Worm (Caenorhabditis elegans): Measurements from ENCODE around the gene gei-13.
"Not testable (repeated sequence)": the region's sequence is repeated elsewhere in the genome, so short reads cannot be mapped to it uniquely, and the experiment has no call there.

gei-13 gene

DNA sequence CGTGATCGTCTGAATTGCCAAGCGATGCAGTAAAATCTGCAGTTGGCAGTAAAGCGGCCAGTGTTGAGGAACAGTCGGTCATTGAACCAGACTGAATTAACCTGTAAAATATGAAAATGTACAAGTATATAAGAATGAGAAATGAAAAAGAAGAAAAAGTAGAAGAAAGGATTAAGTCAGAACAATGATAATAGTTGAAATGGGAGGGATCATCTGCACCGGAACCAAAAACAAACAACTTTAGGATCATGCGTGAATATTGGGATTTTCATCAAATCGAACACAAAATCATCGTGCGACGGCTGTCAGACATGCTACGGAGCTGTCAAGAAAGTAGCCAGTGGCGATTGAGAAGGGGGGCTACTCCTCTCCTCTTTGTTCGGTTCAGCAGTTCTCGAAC is at the start of gene gei-13:
Gene gei-13 (minus strand): TSS at position 101 of the 400 bp plus-strand sequence.
- TF ChIP-seq unc-62 (GFP tag; optimal IDR thresholded peaks at IDR 0.05) = no peak

DNA sequence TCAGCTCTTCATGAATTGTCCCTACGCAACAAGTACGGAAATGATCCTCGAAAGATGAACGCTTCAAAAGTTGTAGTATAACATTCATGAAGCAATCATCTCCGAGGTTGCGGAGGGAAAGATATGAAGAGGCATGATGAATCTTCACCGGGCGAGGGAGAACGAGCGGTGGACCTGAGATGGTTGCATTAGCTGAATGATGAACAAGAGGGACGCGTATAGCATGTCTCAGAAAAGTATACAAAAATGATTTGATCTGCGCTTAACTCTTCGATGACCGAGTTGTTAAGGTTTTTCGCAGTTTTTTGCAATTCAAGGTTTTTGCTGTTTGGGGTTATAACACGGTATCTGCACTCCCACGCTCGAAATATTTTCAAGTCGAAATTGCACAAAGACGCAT is 49.0 kb upstream of the gei-13 start, which contains the start of gene C07A9.10:
Gene C07A9.10 (minus strand): TSS at position 101 of the 400 bp plus-strand sequence.
- no peak for TF ChIP-seq unc-62 (GFP tag; optimal IDR thresholded peaks at IDR 0.05)

DNA sequence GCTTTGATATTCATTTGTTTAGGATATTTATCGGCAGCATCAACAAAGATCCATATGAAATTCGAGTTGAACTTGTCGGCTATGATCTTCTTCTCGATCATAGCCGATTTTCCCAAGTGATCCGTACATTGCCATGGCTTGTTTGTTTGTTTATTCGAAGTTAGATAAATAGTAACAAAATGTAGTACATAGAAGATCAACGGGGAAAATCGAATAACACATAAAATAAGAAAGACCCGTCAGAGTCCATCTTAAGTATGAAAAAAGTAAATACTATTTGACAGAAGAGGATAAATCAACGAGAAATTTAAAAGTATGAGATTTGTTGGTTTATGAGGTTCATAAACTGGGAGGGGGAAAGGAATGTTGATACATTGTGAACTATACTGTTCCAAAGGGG is 45.8 kb upstream of the gei-13 start, which contains the start of gene C07A9.5:
Gene C07A9.5 (minus strand): TSS at position 101 of the 400 bp plus-strand sequence.
- TF ChIP-seq unc-62 (GFP tag; optimal IDR thresholded peaks at IDR 0.05) = not testable (repeated sequence)

DNA sequence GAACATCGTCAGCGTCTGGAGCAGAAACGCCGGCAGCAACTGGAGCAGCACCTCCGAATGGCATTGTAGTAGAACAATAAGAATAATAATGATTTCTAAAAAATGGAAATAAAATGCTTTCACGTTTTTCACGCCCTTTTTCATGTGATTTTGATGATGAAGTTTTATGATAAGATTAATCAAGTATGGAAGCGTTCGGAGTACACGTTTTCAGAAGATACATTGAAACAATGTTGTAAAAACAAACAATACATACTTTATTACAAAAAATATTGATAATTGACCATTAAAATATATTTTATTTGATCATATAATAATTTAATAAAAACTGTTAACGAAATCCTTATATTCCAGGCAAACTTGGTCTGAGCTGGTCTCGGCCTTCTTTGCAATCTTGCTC is 44.3 kb upstream of the gei-13 start, which contains the start of gene C07A9.13:
Gene C07A9.13 (minus strand): TSS at position 101 of the 400 bp plus-strand sequence.
- TF ChIP-seq unc-62 (GFP tag; optimal IDR thresholded peaks at IDR 0.05) = not testable (repeated sequence)

DNA sequence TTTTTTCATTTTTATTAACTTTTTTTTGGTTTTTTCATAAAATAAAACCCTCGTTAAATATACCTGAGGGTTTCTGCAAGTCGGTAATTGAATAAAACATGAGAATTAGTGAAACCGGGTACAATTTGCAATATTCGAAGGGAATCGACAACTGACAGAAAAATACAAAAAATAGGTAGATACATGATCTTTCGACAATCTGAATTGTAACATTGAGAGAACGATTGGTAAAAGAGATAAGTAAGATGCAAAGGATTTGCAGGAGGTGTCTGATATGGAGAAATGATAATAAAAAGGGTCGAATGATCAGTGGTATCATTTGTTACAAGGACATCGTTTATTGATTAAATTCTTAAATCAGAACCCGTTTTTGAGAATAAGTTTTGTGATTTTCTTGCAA is 41.9 kb upstream of the gei-13 start, which contains the start of gene ugt-60:
Gene ugt-60 (minus strand): TSS at position 233 of the 400 bp plus-strand sequence.
- TF ChIP-seq unc-62 (GFP tag; optimal IDR thresholded peaks at IDR 0.05) = no peak

DNA sequence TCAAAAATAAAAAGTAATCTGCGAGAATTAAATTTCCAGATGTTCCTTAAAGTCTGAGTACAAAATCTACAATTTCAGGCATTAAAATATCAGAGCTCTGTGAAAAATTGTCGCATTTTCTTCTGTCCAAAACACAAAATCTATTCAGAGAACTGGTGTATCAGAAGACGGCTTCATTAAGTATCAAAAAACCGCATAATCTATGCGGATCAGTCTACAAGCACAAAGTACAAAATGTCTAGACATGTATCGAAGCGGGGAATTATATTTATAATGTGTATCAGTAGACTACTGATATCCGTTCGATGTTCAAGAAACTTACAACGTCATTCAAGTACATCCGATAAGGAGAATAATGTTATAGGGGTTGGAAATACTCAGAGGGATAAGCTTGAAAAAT is 32.6 kb upstream of the gei-13 start:
- no peak for TF ChIP-seq unc-62 (GFP tag; optimal IDR thresholded peaks at IDR 0.05)

DNA sequence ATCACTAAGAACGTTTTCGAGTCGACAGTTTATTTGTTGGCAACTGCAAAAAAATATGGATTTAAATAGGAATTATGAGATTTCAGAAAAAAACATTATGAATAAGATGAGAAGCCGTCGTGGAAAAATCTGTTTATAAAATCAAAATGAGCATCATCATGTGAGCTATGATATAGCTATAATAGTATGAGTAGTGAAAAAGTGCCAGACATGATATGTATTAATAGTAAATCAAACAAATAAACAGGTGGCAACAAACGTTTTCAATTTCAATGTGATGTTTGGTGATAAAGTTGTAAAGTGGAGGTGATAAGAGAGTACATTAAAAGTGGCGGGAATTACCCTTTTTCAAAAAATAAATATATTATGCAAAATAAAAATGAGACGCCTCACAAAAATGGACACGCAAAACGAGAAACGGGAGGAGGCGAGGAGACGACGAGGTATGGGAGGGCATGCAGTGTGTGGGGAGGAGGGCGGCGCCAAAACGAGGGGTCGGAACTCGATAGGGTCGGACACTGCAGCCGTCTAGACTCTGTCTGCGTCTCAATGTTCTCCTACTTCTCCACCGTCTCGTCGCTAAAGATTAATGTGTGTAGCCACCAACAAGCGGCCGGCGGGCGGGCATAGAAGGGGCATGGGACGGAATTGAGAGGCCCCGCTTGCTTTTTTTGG is 30.8 kb upstream of the gei-13 start, which contains the start of gene C07A9.9:
Gene C07A9.9 (minus strand): TSS at position 51 of the 675 bp plus-strand sequence.
- TF ChIP-seq unc-62 (GFP tag; optimal IDR thresholded peaks at IDR 0.05) = no peak

DNA sequence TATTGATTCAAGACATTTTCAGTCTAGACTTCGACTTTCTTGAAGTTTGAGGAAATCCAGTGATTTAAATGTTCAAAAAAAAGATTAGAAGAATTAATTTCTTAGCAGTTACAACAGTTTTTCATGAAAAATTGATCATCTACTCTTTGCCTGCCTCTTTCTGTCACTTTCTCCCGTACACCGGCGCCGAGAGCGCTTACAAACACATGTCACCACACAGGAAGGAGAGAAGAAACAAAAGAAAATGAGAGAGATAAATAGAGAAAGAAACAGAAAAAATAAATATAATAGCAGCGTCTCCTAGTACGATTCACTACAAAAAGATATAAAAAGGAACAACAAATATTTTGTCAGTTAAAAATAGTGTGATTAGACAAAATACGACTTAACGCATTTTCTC is 29.8 kb upstream of the gei-13 start:
- no peak for TF ChIP-seq unc-62 (GFP tag; optimal IDR thresholded peaks at IDR 0.05)

DNA sequence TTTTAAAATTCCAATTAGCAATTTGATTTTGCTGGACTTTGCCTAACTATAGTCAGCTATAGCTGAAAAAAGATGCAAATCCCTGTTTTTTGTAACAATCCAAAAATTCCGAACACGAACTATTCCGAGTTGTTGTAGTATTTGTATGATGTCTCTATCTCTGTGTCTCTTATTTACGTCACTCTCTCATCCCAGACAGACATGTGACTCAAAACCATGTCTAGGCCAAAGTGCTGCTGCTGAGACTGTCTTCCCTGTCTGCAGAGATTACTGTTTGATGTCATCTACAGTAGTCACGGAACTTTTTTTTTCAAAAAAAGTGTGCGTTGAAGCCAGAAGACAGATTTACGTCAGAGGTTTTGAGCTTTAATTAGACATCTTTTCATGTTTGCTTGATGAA is 29.3 kb upstream of the gei-13 start:
- TF ChIP-seq unc-62 (GFP tag; optimal IDR thresholded peaks at IDR 0.05) = no peak

DNA sequence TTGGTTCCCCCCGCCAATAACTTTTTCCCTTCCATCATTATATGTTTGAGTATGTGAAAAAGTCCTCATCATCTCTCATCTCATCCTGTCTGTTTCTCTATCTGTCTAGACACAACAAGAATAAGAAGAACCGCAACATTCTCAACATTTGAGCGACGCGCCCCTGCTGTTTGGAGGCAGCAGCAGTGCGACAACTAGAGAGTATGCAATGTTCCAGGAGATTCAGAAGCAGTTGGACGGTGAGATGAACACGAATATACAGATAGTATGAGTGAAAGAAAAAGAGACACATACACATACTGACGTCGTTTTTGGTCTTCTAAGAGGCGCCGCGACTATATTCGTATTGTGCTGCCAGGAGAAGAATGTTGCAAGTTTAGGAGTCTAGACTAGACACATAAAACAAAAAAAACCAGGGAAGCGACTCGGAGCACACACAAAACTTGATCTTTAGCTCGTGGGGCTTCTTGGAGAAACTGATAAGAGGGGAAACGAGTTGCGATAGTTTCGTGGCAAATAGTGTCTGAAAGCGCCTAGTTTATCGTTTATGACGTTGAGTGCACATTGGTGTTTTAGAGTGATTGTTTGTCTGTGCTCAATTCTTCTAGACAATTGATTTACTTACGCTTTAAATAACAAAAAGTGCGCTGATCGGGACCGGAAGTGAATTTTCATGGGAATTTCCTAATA is 28.7 kb upstream of the gei-13 start:
- no peak for TF ChIP-seq unc-62 (GFP tag; optimal IDR thresholded peaks at IDR 0.05)

DNA sequence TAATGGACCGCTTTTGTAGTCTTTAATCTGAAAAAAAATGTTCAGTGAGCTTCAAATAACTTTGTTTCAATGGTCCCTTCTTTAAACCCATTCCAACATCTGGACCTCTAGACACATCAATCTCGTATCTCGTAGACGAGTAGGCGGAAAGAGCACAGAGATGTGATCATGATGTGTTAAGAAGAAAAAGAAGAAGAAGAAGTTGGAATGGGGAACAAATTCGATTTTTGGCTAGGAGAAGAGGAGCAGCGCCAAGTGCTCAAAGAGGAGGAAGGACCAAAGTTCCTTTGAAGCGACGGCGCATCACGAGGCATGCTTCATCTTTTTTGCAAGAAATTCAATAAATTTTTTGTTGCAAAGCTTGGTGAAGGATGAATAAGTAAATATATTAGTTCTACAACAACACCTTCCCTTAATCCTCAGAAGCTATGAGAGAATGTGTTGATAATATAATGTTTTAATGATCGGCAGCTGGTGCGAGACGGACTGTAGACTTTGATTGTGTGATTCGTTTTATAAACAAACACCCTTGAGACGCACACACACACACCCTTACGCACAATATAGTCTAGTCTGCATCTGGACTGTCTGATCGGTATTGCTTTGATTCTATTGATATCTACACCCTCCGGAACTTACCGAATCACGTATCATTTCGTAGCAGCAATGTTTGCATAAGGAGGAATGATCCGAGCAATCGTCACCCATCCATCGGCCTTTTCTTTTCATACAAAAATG is 27.7 kb upstream of the gei-13 start:
- no peak for TF ChIP-seq unc-62 (GFP tag; optimal IDR thresholded peaks at IDR 0.05)

DNA sequence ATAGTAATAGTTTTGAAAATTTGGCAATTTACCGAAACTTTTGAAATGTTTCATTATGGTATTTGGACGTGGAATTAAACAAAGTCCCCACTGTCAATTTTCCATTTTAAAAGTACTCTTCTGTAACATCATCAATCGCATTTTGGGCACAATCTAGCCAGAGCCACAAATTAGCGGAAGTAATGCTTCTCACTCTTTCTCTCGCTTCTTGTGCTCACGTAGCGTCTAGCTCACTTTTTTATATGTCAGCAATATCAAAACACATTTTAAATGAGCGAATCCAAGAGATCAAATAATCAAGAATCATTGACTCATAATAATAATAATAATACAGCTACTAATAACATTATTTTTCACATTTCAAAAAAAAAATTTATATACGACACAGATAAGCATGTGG is 27.0 kb upstream of the gei-13 start:
- TF ChIP-seq unc-62 (GFP tag; optimal IDR thresholded peaks at IDR 0.05) = no peak

DNA sequence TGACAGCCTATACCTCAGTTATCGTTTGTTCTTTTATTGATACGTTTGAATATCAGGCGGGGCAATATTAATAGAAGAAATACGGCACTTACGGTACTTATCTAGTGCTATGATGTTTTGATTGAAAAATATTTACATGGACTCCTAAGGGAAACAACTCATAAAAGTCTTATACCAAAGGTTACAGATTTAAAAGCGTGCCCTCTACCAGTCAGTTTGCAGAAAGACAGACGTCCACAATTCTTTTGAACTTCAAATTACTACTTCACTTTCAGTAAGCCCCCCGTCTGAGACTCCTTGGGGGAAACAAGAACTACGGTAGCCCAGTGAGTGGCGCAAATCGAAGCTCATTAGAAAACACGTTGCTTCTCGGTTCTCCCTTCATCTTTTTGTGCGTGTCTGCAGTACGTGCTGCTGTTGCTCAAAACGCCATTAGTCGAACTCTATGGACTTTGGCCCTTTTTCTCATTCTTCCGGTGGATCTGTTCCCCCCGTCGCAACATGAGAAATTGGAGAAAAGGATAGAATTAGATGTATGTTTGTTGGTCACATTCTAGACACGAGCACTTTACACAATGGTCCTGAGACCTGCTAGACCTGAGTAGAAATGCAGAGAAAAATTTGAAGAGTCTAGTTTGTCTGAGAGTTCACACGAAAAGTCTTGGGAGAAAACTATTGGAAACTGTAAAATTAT is 25.5 kb upstream of the gei-13 start:
- no peak for TF ChIP-seq unc-62 (GFP tag; optimal IDR thresholded peaks at IDR 0.05)

DNA sequence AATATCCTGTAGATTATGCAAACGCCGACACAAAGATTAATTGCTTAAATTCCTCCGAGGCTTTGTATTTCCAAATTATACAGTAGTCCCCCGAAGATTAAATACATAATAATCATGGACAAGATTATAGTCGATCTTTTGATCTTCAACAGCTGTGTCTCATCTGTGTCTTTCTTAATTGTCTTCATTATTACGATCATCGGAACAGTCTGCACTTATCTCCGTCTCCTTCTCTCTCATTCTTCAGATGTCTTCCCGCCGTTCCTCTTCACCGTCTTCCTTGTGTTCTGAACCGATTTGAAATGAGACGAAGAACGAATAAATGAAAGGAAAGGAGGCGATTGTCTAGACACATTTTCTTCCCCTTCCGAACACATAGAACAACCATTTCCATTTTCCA is 24.2 kb upstream of the gei-13 start:
- TF ChIP-seq unc-62 (GFP tag; optimal IDR thresholded peaks at IDR 0.05) = no peak

DNA sequence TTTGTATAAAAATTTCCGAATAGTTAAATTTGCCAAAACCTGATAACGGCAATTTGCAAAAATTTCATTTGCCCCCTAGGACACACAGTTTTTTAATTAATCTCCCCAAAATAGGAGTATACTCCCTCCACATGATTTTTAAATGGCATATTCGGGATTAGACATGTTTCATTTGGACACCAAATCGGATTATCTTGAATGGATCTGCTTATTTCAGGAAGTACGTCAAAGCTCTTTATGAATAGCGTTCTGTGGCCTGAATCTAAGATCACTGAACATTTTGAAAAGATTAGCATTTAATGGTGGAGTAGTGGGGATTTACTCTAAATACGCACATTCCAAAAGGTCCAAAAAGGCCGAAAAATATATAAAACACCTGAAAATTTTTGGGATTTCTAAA is 21.7 kb upstream of the gei-13 start:
- TF ChIP-seq unc-62 (GFP tag; optimal IDR thresholded peaks at IDR 0.05) = no peak

DNA sequence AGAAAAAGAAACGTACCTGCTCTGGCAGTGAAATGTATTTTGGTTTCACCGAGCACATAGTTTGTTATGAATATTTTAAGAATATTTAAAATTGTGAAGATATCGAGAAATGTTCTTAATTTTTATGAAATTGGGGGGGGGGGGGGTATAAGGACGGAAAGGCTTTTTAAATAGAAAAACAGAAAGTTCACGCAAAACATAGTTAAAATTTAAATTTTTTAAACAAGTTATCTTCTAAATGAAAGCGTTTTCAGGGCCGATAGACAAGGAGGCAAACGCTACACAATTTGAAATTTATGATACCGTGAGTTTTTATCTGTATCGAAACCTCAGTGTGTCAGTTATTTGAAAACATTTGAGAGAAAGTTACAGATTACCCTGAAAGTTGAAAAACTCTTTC is 18.9 kb upstream of the gei-13 start, which contains the start of gene C15H7.4:
Gene C15H7.4 (minus strand): TSS at position 101 of the 400 bp plus-strand sequence.
- TF ChIP-seq unc-62 (GFP tag; optimal IDR thresholded peaks at IDR 0.05) = no peak

Data from whole organism, dauer.